Fruit fly (Drosophila melanogaster): Measurements from ENCODE around the gene pelo.

DNA sequence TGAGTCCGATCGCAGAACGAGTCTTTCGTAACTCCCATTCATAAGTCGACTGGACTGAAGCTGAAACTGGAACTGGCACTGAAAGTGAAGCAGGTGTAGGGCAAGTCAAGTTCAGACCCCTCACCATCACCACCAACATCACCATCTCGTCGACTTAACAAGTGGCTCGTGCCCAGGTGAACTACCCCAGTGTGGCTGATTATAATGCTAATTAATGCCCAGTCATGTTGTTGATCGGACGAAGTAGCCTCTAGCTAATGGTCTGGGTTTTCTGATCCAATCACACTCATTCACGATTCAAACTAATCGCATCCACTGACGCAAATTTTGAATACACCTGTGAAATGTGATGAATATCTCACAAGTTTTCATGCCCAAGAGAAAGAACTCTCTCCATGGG lies 28.2 kb downstream of the pelo start:
- TF ChIP-seq CG10631 (GFP tag; optimal IDR thresholded peaks at IDR 0.05) (no peak), CG16779 (tag; optimal IDR thresholded peaks at IDR 0.05) (no peak), Sox14 (GFP tag; optimal IDR thresholded peaks at IDR 0.05) (no peak), salr (GFP tag; optimal IDR thresholded peaks at IDR 0.05) (no peak), Sox15 (GFP tag; optimal IDR thresholded peaks at IDR 0.05) (no peak), CG7368 (GFP tag; optimal IDR thresholded peaks at IDR 0.05) (no peak), esn (GFP tag; optimal IDR thresholded peaks at IDR 0.05) (no peak), dsx (GFP tag; optimal IDR thresholded peaks at IDR 0.05; ENCODE audit: poor library complexity, severe bottlenecking) (no peak), Lpt (GFP tag; optimal IDR thresholded peaks at IDR 0.05) (no peak)
